Fruit fly (Drosophila melanogaster) whole organism, embryonic: ENCODE results near the gene CG15221.

Source experiments
- Blimp-1 ChIP-seq: fragments of 200-800 bp; sonication (Bioruptor generic); optimal IDR thresholded peaks from 3 replicates; lab custom pipeline; 2018; ENCODE audit warnings: missing biosample characterization, missing genetic modification characterization, mild to moderate bottlenecking, moderate library complexity, missing genetic modification reagents
- CG10654 ChIP-seq: fragments of 200-800 bp; sonication (Bioruptor generic); optimal IDR thresholded peaks from 2 replicates; lab custom pipeline; 2016; ENCODE audit warnings: missing biosample characterization, missing genetic modification characterization
- CG11695 ChIP-seq: fragments of 200-800 bp; sonication (Bioruptor generic); IDR thresholded peaks from 3 replicates; pipeline ENCODE4 v1.3.6; 2022; ENCODE audit warnings: missing biosample characterization, missing genetic modification characterization
- CG12744 ChIP-seq: fragments of 200-800 bp; sonication (Bioruptor generic); optimal IDR thresholded peaks from 2 replicates; lab custom pipeline; 2016; ENCODE audit warnings: missing biosample characterization, missing genetic modification characterization
- CG13287 ChIP-seq: fragments of 200-800 bp; sonication (Bioruptor generic); IDR thresholded peaks from 2 replicates; pipeline ENCODE4 v1.3.6; 2022; ENCODE audit warnings: missing biosample characterization, missing genetic modification characterization; ENCODE audit not compliant: partially characterized antibody
- CG15073 ChIP-seq: fragments of 200-800 bp; sonication (Bioruptor generic); optimal IDR thresholded peaks from 2 replicates; lab custom pipeline; 2016; ENCODE audit warnings: missing biosample characterization, missing genetic modification characterization
- CG17359 ChIP-seq: fragments of 200-800 bp; sonication (Bioruptor generic); optimal IDR thresholded peaks from 3 replicates; lab custom pipeline; 2018; ENCODE audit warnings: missing biosample characterization, mild to moderate bottlenecking, missing genetic modification characterization, moderate library complexity
- CG18619 ChIP-seq: fragments of 200-800 bp; sonication (Bioruptor generic); optimal IDR thresholded peaks from 3 replicates; lab custom pipeline; 2017; ENCODE audit warnings: missing biosample characterization, mild to moderate bottlenecking, missing genetic modification characterization
- CG31365 ChIP-seq: fragments of 200-800 bp; sonication (Bioruptor generic); optimal IDR thresholded peaks from 2 replicates; lab custom pipeline; 2018; ENCODE audit warnings: missing biosample characterization, mild to moderate bottlenecking, missing genetic modification characterization
- CG32532 ChIP-seq: fragments of 200-800 bp; sonication (Bioruptor generic); IDR thresholded peaks from 2 replicates; pipeline ENCODE4 v1.3.6; 2022; ENCODE audit warnings: missing biosample characterization, missing genetic modification characterization
- CG5245 ChIP-seq: fragments of 200-800 bp; sonication (Bioruptor generic); optimal IDR thresholded peaks from 3 replicates; lab custom pipeline; 2016; ENCODE audit warnings: missing biosample characterization, missing genetic modification characterization
- CG6791 ChIP-seq: fragments of 200-800 bp; sonication (Bioruptor generic); IDR thresholded peaks from 3 replicates; pipeline ENCODE4 v1.3.6; 2022; ENCODE audit warnings: missing biosample characterization, missing genetic modification characterization; ENCODE audit not compliant: partially characterized antibody
- CG7357 ChIP-seq: fragments of 200-800 bp; sonication (Bioruptor generic); IDR thresholded peaks from 3 replicates; pipeline ENCODE4 v1.3.6; 2022; ENCODE audit warnings: missing biosample characterization, missing genetic modification characterization
- CG7987 ChIP-seq: fragments of 200-800 bp; sonication (Bioruptor generic); optimal IDR thresholded peaks from 2 replicates; lab custom pipeline; 2018; ENCODE audit warnings: missing biosample characterization, mild to moderate bottlenecking, missing genetic modification characterization, moderate library complexity
- CG8944 ChIP-seq: fragments of 200-800 bp; sonication (Bioruptor generic); optimal IDR thresholded peaks from 3 replicates; lab custom pipeline; 2016; ENCODE audit warnings: missing biosample characterization, missing genetic modification characterization
- CrebB ChIP-seq: fragments of 200-800 bp; sonication (Bioruptor generic); optimal IDR thresholded peaks from 3 replicates; lab custom pipeline; 2018; ENCODE audit warnings: missing biosample characterization, mild to moderate bottlenecking, missing genetic modification characterization
- Dek ChIP-seq: fragments of 200-800 bp; sonication (Bioruptor generic); optimal IDR thresholded peaks from 3 replicates; lab custom pipeline; 2019; ENCODE audit warnings: missing biosample characterization, mild to moderate bottlenecking, missing genetic modification characterization, moderate library complexity
- E2f2 ChIP-seq: fragments of 200-800 bp; sonication (Bioruptor generic); IDR thresholded peaks from 2 replicates; pipeline ENCODE4 v1.3.6; 2022; ENCODE audit warnings: missing biosample characterization, missing genetic modification characterization
- HHEX ChIP-seq: fragments of 200-800 bp; sonication (Bioruptor generic); optimal IDR thresholded peaks from 3 replicates; lab custom pipeline; 2017; ENCODE audit warnings: missing biosample characterization, mild to moderate bottlenecking, missing genetic modification characterization, missing genetic modification reagents
- Mad ChIP-seq: fragments of 200-800 bp; sonication (Bioruptor generic); optimal IDR thresholded peaks from 2 replicates; lab custom pipeline; 2016; ENCODE audit warnings: missing biosample characterization, missing genetic modification characterization
- Med ChIP-seq: fragments of 200-800 bp; sonication (Bioruptor generic); peaks from one replicate; lab custom pipeline; 2016; ENCODE audit warnings: missing biosample characterization, missing genetic modification characterization, mild to moderate bottlenecking, inconsistent platforms, moderate library complexity
- NFAT ChIP-seq: fragments of 200-800 bp; sonication (Bioruptor generic); IDR thresholded peaks from 2 replicates; pipeline ENCODE4 v1.3.6; 2022; ENCODE audit warnings: missing biosample characterization, missing genetic modification characterization
- Nf-YB ChIP-seq: fragments of 200-800 bp; sonication (Bioruptor generic); optimal IDR thresholded peaks from 3 replicates; lab custom pipeline; 2019; ENCODE audit warnings: missing biosample characterization, mild to moderate bottlenecking, missing genetic modification characterization, moderate library complexity
- Ptx1 ChIP-seq: fragments of 200-800 bp; sonication (Bioruptor generic); IDR thresholded peaks from 2 replicates; pipeline ENCODE4 v1.3.6; 2022; ENCODE audit warnings: missing biosample characterization, missing genetic modification characterization
- Sin3A ChIP-seq: fragments of >200 bp; optimal IDR thresholded peaks from 2 replicates; lab custom pipeline; 2018
- crc ChIP-seq: fragments of 200-800 bp; sonication (Bioruptor generic); optimal IDR thresholded peaks from 2 replicates; lab custom pipeline; 2016; ENCODE audit warnings: missing biosample characterization, missing genetic modification characterization
- dm ChIP-seq: fragments of 200-800 bp; sonication (Bioruptor generic); optimal IDR thresholded peaks from 3 replicates; lab custom pipeline; 2016; ENCODE audit warnings: missing biosample characterization, missing genetic modification characterization
- dmrt99B ChIP-seq: fragments of 200-800 bp; sonication (Bioruptor generic); optimal IDR thresholded peaks from 2 replicates; lab custom pipeline; 2018; ENCODE audit warnings: missing biosample characterization, mild to moderate bottlenecking, missing genetic modification characterization, moderate library complexity
- emc ChIP-seq: fragments of 200-800 bp; sonication (Bioruptor generic); optimal IDR thresholded peaks from 2 replicates; lab custom pipeline; 2016; ENCODE audit warnings: missing biosample characterization, missing genetic modification characterization
- ftz-f1 ChIP-seq: fragments of 200-800 bp; sonication (Bioruptor generic); optimal IDR thresholded peaks from 2 replicates; lab custom pipeline; 2016; ENCODE audit warnings: missing biosample characterization, missing genetic modification characterization
- gcm ChIP-seq: fragments of 200-800 bp; sonication (Bioruptor generic); optimal IDR thresholded peaks from 2 replicates; lab custom pipeline; 2019; ENCODE audit warnings: missing biosample characterization, mild to moderate bottlenecking, missing genetic modification characterization, moderate library complexity
- gfzf ChIP-seq: fragments of 200-800 bp; sonication (Bioruptor generic); optimal IDR thresholded peaks from 2 replicates; lab custom pipeline; 2016; ENCODE audit warnings: missing biosample characterization, mild to moderate bottlenecking, missing genetic modification characterization, moderate library complexity
- gro ChIP-seq: fragments of 200-800 bp; sonication (Bioruptor generic); optimal IDR thresholded peaks from 2 replicates; lab custom pipeline; 2016; ENCODE audit warnings: missing biosample characterization, missing genetic modification characterization
- inv ChIP-seq: fragments of 200-800 bp; sonication (Bioruptor generic); IDR thresholded peaks from 2 replicates; pipeline ENCODE4 v1.3.6; 2022; ENCODE audit warnings: missing biosample characterization, missing genetic modification characterization; ENCODE audit not compliant: partially characterized antibody
- lola ChIP-seq, 3 experiments: fragments of >200 bp in 2 of 3; fragments of 200-800 bp in 1 of 3; sonication (Bioruptor generic) in 1 of 3; optimal IDR thresholded peaks; 2 replicates each; lab custom pipeline; 2017 to 2019; ENCODE audit warnings: missing biosample characterization in 3 of 3, missing genetic modification characterization in 3 of 3, mild to moderate bottlenecking in 1 of 3, moderate library complexity in 1 of 3
- lov ChIP-seq, 2 experiments: fragments of 200-800 bp in 1 of 2; fragments of >200 bp in 1 of 2; sonication (Bioruptor generic) in 1 of 2; IDR thresholded peaks in 1 of 2; optimal IDR thresholded peaks in 1 of 2; 2 replicates in 1 of 2; 3 replicates in 1 of 2; pipeline versions ENCODE4 v1.3.6 to Lab custom; 2017 to 2022; ENCODE audit warnings: missing biosample characterization in 1 of 2, missing genetic modification characterization in 1 of 2
- mirr ChIP-seq: fragments of 200-800 bp; sonication (Bioruptor generic); optimal IDR thresholded peaks from 3 replicates; lab custom pipeline; 2018; ENCODE audit warnings: missing biosample characterization, mild to moderate bottlenecking, missing genetic modification characterization
- nerfin-1 ChIP-seq: fragments of 200-800 bp; sonication (Bioruptor generic); optimal IDR thresholded peaks from 3 replicates; lab custom pipeline; 2019; ENCODE audit warnings: missing biosample characterization, mild to moderate bottlenecking, missing genetic modification characterization, moderate library complexity
- p53 ChIP-seq: fragments of 200-800 bp; sonication (Bioruptor generic); optimal IDR thresholded peaks from 2 replicates; lab custom pipeline; 2016; ENCODE audit warnings: missing biosample characterization, missing genetic modification characterization
- psq ChIP-seq: fragments of 200-800 bp; sonication (Bioruptor generic); optimal IDR thresholded peaks from 2 replicates; lab custom pipeline; 2017; ENCODE audit warnings: missing biosample characterization, missing genetic modification characterization
- pum ChIP-seq: fragments of 200-800 bp; sonication (Bioruptor generic); optimal IDR thresholded peaks from 2 replicates; lab custom pipeline; 2016; ENCODE audit warnings: missing biosample characterization, missing genetic modification characterization
- run ChIP-seq: fragments of 200-800 bp; sonication (Bioruptor generic); optimal IDR thresholded peaks from 3 replicates; lab custom pipeline; 2018; ENCODE audit warnings: missing biosample characterization, mild to moderate bottlenecking, missing genetic modification characterization
- scrt ChIP-seq: fragments of 200-800 bp; sonication (Bioruptor generic); optimal IDR thresholded peaks from 2 replicates; lab custom pipeline; 2018; ENCODE audit warnings: missing biosample characterization, mild to moderate bottlenecking, missing genetic modification characterization, moderate library complexity
- sob ChIP-seq: fragments of 200-800 bp; sonication (Bioruptor generic); IDR thresholded peaks from 2 replicates; pipeline ENCODE4 v1.3.6; 2022; ENCODE audit warnings: missing biosample characterization, missing genetic modification characterization
- sqz ChIP-seq: fragments of 200-800 bp; sonication (Bioruptor generic); optimal IDR thresholded peaks from 3 replicates; lab custom pipeline; 2018; ENCODE audit warnings: missing biosample characterization, mild to moderate bottlenecking, missing genetic modification characterization
- tio ChIP-seq: fragments of 200-800 bp; sonication (Bioruptor generic); optimal IDR thresholded peaks from 2 replicates; lab custom pipeline; 2017; ENCODE audit warnings: missing biosample characterization, missing genetic modification characterization, inconsistent platforms
- twi ChIP-seq: fragments of 200-800 bp; optimal IDR thresholded peaks from 2 replicates; lab custom pipeline; 2019; ENCODE audit warnings: missing biosample characterization, mild to moderate bottlenecking, missing genetic modification characterization, moderate library complexity
- wdn ChIP-seq: fragments of 200-800 bp; sonication (Bioruptor generic); IDR thresholded peaks from 2 replicates; pipeline ENCODE4 v1.3.6; 2022; ENCODE audit warnings: missing biosample characterization, missing genetic modification characterization
- zen2 ChIP-seq: fragments of 200-800 bp; sonication (Bioruptor generic); IDR thresholded peaks from 3 replicates; pipeline ENCODE4 v1.3.6; 2022; ENCODE audit warnings: missing biosample characterization, missing genetic modification characterization; ENCODE audit not compliant: partially characterized antibody

CG15221 gene

dm6 chrX:11678539-11679040, 45.5 kb upstream of the CG15221 start, which contains the start of the genes Vlet and bif (continued):
- TF ChIP-seq zen2 (GFP tag; lab: Robert Waterston, UW) (no peak), NFAT (GFP tag; lab: Robert Waterston, UW) (no peak), CG32532 (GFP tag; lab: Robert Waterston, UW) (peak; percentile 67), CG13287 (GFP tag; lab: Robert Waterston, UW) (peak; percentile 62), wdn (no peak), ftz-f1 (GFP tag; lab: Kevin White, UChicago) (no peak), emc (GFP tag; lab: Kevin White, UChicago) (no peak), lola (GFP tag; optimal IDR thresholded peaks at IDR 0.05; lab: Kevin White, UChicago) (peak in 1 of 3 experiments; percentile 69), CG7987 (GFP tag; lab: Kevin White, UChicago) (no peak), pum (GFP tag; lab: Kevin White, UChicago) (peak; percentile 41), nerfin-1 (tag; lab: Kevin White, UChicago) (peak; percentile 25), twi (tag; lab: Kevin White, UChicago) (peak; percentile 44), CG17359 (tag; lab: Kevin White, UChicago) (peak; percentile 47), Blimp-1 (no peak), psq (no peak), Nf-YB (peak; percentile 20), dmrt99B (tag; lab: Kevin White, UChicago) (peak; percentile 61), CrebB (peak; percentile 25), gro (peak; percentile 8), crc (no peak), CG10654 (GFP tag; lab: Kevin White, UChicago) (peak; percentile 32), CG31365 (tag; lab: Kevin White, UChicago) (no peak), gfzf (no peak), run (tag; lab: Kevin White, UChicago) (no peak), E2f2 (GFP tag; lab: Robert Waterston, UW) (peak; percentile 41), CG6791 (peak; percentile 74), Sin3A (lab: Kevin White, UChicago) (peak; percentile 10), lov (optimal IDR thresholded peaks at IDR 0.05; lab: Kevin White, UChicago) (no peak), lov (GFP tag; IDR thresholded peaks at IDR 0.05; lab: Robert Waterston, UW) (0 out of 3 replicates have a peak, but pooled peaks have one; percentile 9), CG11695 (peak; percentile 24; the same call in 1 of the 3 replicates), p53 (GFP tag; lab: Kevin White, UChicago) (no peak), CG12744 (GFP tag; lab: Kevin White, UChicago) (no peak), scrt (GFP tag; lab: Kevin White, UChicago) (no peak), CG7357 (GFP tag; lab: Robert Waterston, UW) (peak; percentile 18; the same call in 1 of the 3 replicates), CG15073 (no peak), CG8944 (peak; percentile 52), HHEX (GFP tag; lab: Kevin White, UChicago) (peak; percentile 52), tio (GFP tag; lab: Kevin White, UChicago) (peak; percentile 76), Mad (GFP tag; lab: Kevin White, UChicago) (no peak), CG18619 (GFP tag; lab: Kevin White, UChicago) (peak; percentile 69), mirr (no peak), sqz (GFP tag; lab: Kevin White, UChicago) (peak; percentile 34), Med (GFP tag; lab: Kevin White, UChicago) (peak; percentile 85), sob (GFP tag; lab: Robert Waterston, UW) (0 out of 2 replicates have a peak, but pooled peaks have one; percentile 42), dm (GFP tag; lab: Kevin White, UChicago) (no peak), Dek (tag; lab: Kevin White, UChicago) (peak; percentile 40), gcm (GFP tag; lab: Kevin White, UChicago) (peak; percentile 18), Ptx1 (GFP tag; lab: Robert Waterston, UW) (peak; percentile 52), CG5245 (GFP tag; lab: Kevin White, UChicago) (peak; percentile 26), inv (GFP tag; lab: Robert Waterston, UW) (peak; percentile 54; the same call in 1 of the 2 replicates)
